Fruit fly (Drosophila melanogaster) whole organism, adult: ENCODE results near the gene CG8051.

ENCODE experiments used
- CG11617 ChIP-seq: fragments of 200-800 bp; sonication (Bioruptor generic); optimal IDR thresholded peaks from 2 replicates; lab custom pipeline; 2017; ENCODE audit warnings: mild to moderate bottlenecking, missing biosample characterization, missing genetic modification reagents, missing genetic modification characterization
- CG12768 ChIP-seq: fragments of 200-800 bp; sonication (Bioruptor generic); optimal IDR thresholded peaks from 2 replicates; lab custom pipeline; 2017; ENCODE audit warnings: missing biosample characterization, missing genetic modification characterization, mild to moderate bottlenecking, moderate library complexity, missing genetic modification reagents
- CG14711 ChIP-seq: fragments of 200-800 bp; sonication (Bioruptor generic); optimal IDR thresholded peaks from 2 replicates; lab custom pipeline; 2018; ENCODE audit warnings: missing biosample characterization, mild to moderate bottlenecking, missing genetic modification characterization, moderate library complexity
- CG1620 ChIP-seq: fragments of 200-800 bp; sonication (Bioruptor generic); optimal IDR thresholded peaks from 2 replicates; lab custom pipeline; 2016; ENCODE audit warnings: missing biosample characterization, missing genetic modification characterization
- CG33017 ChIP-seq: fragments of 200-800 bp; sonication (Bioruptor generic); optimal IDR thresholded peaks from 2 replicates; lab custom pipeline; 2018; ENCODE audit warnings: missing biosample characterization, mild to moderate bottlenecking, missing genetic modification characterization, moderate library complexity
- CG5204 ChIP-seq: fragments of 200-800 bp; sonication (Bioruptor generic); optimal IDR thresholded peaks from 2 replicates; lab custom pipeline; 2016; ENCODE audit warnings: missing biosample characterization, missing genetic modification characterization
- CG7045 ChIP-seq: fragments of 200-800 bp; sonication (Bioruptor generic); optimal IDR thresholded peaks from 2 replicates; lab custom pipeline; 2017; ENCODE audit warnings: missing biosample characterization, mild to moderate bottlenecking, missing genetic modification characterization
- CG7101 ChIP-seq: fragments of 200-800 bp; sonication (Bioruptor generic); optimal IDR thresholded peaks from 2 replicates; lab custom pipeline; 2018; ENCODE audit warnings: missing biosample characterization, mild to moderate bottlenecking, missing genetic modification characterization, moderate library complexity
- Clk ChIP-seq: fragments of 200-800 bp; sonication (Bioruptor generic); optimal IDR thresholded peaks from 2 replicates; lab custom pipeline; 2017; ENCODE audit warnings: missing biosample characterization, missing genetic modification characterization
- Crg-1 ChIP-seq: fragments of 200-800 bp; sonication (Bioruptor generic); optimal IDR thresholded peaks from 2 replicates; lab custom pipeline; 2016; ENCODE audit warnings: missing biosample characterization, missing genetic modification characterization
- Hr96 ChIP-seq: fragments of 200-800 bp; sonication (Bioruptor generic); optimal IDR thresholded peaks from 2 replicates; lab custom pipeline; 2016; ENCODE audit warnings: missing biosample characterization, missing genetic modification characterization
- Mnt ChIP-seq: fragments of 200-800 bp; sonication (Bioruptor generic); optimal IDR thresholded peaks from 2 replicates; lab custom pipeline; 2016; ENCODE audit warnings: missing biosample characterization, mild to moderate bottlenecking, missing genetic modification characterization
- bab1 ChIP-seq: fragments of 200-800 bp; sonication (Bioruptor generic); optimal IDR thresholded peaks from 3 replicates; lab custom pipeline; 2019; ENCODE audit warnings: missing biosample characterization, mild to moderate bottlenecking, missing genetic modification characterization, moderate library complexity
- cic ChIP-seq: fragments of 200-800 bp; sonication (Bioruptor generic); optimal IDR thresholded peaks from 2 replicates; lab custom pipeline; 2017; ENCODE audit warnings: missing biosample characterization, mild to moderate bottlenecking, missing genetic modification characterization, moderate library complexity
- cnc ChIP-seq, 2 experiments: fragments of >200 bp; optimal IDR thresholded peaks; 2 replicates each; lab custom pipeline; 2017
- kay ChIP-seq: fragments of 200-800 bp; sonication (Bioruptor generic); peaks from one replicate; lab custom pipeline; 2016; ENCODE audit warnings: missing biosample characterization, missing genetic modification characterization, borderline replicate concordance
- ovo ChIP-seq: fragments of 200-800 bp; sonication (Bioruptor generic); optimal IDR thresholded peaks from 2 replicates; lab custom pipeline; 2016; ENCODE audit warnings: missing biosample characterization, missing genetic modification characterization
- pad ChIP-seq: fragments of 200-800 bp; sonication (Bioruptor generic); optimal IDR thresholded peaks from 3 replicates; lab custom pipeline; 2017; ENCODE audit warnings: missing biosample characterization, missing genetic modification characterization, mild to moderate bottlenecking, moderate library complexity, missing genetic modification reagents
- tj ChIP-seq: fragments of 200-800 bp; sonication (Bioruptor generic); optimal IDR thresholded peaks from 3 replicates; lab custom pipeline; 2017; ENCODE audit warnings: missing biosample characterization, mild to moderate bottlenecking, missing genetic modification characterization, moderate library complexity
- toe ChIP-seq: fragments of 200-800 bp; sonication (Bioruptor generic); optimal IDR thresholded peaks from 2 replicates; lab custom pipeline; 2016; ENCODE audit warnings: missing biosample characterization, missing genetic modification characterization

CG8051 gene

DNA sequence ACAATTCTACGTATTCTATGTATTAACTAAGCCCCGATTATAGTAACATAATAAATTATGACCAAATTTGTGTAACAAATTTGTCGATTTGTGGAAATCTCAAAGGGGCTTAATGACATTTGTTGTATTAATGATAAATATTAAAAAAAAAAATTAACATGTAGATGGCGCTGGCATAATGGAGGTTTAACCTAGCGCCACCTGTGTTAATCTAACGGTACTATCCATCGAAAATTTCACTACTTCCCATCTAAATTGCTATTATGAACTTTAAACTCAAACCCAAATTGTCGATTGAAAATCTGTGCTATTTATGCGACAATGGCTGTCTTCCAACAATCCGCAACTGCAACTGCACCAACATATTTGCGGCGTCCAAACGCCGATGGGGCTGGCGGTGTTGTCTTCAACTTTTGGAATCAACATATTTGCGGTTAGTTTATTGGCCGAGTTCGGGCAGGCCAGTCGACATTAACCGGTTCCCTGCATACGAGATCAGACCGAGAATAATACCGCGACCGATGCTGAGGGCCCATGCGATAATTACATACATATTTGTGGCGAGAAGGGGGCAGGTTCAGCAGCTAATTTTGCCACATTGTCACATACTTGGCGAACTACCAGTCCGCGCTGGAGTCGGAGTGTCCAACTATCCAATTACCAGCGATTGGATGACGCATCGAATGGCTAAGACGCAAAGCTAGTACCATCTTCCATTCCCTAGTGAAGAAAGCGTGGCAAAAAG, 18.2 kb upstream of the CG8051 start:
- no peak for TF ChIP-seq CG5204 (GFP tag; lab: Kevin White, UChicago)
- no peak for TF ChIP-seq cnc (optimal IDR thresholded peaks at IDR 0.05; lab: Kevin White, UChicago)
- TF ChIP-seq Clk (GFP tag; lab: Kevin White, UChicago) = no peak
- TF ChIP-seq cic = no peak
- no peak for TF ChIP-seq ovo
- TF ChIP-seq CG12768 = no peak
- no peak for TF ChIP-seq Crg-1 (GFP tag; lab: Kevin White, UChicago)

DNA sequence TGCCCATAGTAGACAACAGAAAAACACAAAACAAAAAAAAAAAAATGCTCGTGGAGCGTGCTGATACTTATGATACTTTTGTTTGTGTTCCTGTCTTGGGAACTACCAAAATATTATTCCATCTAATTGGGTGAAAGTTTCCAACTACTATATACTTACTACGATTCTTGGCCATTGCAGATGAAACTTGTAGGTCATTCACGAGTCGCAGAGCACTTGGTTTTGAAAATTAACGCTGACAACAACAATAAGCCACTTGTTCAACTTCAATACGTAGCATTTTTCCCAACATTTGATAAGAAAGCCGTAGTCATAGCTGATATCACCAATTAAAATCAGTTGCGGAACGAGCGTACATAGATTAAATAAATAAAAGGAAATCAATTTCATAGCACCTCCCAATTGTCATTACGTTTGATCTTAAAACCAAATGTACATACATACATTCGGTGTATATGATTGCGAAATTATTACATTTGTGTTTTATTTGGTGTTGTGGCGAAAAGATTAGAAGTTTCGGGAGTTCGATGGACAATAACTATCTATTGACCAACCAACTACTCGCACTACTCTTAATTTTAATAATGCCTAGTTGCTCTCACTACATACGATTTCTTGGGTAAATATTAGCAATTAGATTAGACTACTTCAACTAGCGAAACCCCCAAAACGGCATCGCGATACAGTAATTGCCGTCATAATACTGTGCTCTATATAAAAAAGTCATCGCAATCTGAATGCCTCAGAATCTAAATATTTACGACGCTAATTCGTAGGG, 17.0 kb upstream of the CG8051 start:
- TF ChIP-seq CG33017 (no peak), CG1620 (GFP tag; lab: Kevin White, UChicago) (no peak), toe (GFP tag; lab: Kevin White, UChicago) (no peak), tj (peak; percentile 2), Crg-1 (GFP tag; lab: Kevin White, UChicago) (no peak), Hr96 (GFP tag; lab: Kevin White, UChicago) (no peak), kay (peak; percentile 44)

DNA sequence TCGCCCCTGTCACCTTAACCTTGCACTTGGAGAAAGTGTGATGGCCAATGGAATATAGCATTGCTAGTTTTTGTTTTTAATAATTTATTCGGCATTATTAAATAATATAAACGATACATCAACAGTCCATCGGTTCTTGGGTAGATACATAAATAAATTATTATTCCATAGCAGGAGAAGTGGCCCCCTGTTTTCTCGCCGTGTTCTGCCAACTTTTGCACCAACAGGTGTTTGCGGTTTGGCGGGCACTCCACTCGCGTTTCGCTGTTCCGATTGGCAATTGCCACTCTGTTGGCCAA, 16.1 kb upstream of the CG8051 start:
- TF ChIP-seq CG33017 (peak; percentile 89), toe (GFP tag; lab: Kevin White, UChicago) (peak; percentile 66), CG7045 (peak; percentile 87), CG7101 (peak; percentile 91), Clk (GFP tag; lab: Kevin White, UChicago) (peak; percentile 69), CG5204 (GFP tag; lab: Kevin White, UChicago) (peak; percentile 87), Crg-1 (GFP tag; lab: Kevin White, UChicago) (peak; percentile 75), Mnt (GFP tag; lab: Kevin White, UChicago) (peak; percentile 88), cnc (optimal IDR thresholded peaks at IDR 0.05; lab: Kevin White, UChicago) (no peak), tj (peak; percentile 80), pad (GFP tag; lab: Kevin White, UChicago) (peak; percentile 70), bab1 (peak; percentile 92), Hr96 (GFP tag; lab: Kevin White, UChicago) (peak; percentile 88), ovo (peak; percentile 73), CG1620 (GFP tag; lab: Kevin White, UChicago) (peak; percentile 83), cic (peak; percentile 42), CG14711 (tag; lab: Kevin White, UChicago) (peak; percentile 83), kay (peak; percentile 77), CG11617 (GFP tag; lab: Kevin White, UChicago) (peak; percentile 91), CG12768 (peak; percentile 82)

DNA sequence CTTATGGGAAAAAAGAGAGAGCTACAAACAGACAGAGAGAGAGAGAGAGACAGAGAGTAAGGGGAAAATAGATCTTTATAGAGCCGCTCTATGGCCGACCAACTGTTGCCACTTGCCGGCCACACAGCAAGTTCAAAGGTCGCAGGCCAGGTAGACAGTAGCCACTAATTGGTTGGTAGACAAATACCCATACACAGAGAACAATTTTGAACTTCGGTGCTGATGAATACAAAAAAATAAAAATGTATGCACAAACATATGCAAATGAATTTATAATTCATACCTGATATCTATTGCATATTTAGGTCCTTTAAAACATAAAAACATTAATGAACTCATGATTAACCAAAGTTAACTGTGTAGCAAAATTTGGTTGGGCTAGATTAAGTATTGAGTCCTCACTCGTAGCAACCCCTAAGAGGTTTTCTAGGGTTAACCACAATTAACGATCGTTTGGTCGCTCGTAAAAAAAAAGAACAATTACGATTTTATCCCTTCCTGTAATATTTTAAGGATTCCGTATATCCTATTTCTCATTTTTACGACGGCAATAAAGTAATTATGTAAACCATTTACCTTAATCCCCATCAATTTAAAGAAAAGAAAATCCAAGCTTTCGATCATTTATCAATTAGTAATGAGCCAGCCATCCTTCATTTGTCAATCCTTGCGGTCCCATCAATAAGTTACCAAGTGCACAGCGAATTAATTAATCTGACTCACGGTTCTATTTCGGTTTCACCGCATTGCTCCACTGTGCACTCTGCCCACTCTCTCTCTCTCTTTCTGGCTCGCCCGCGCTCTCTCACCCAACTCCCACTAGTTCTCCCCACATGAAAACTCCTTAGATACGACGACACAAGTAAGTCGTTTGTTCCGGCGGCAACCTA, 15.5 kb upstream of the CG8051 start:
- peak; percentile 67 for TF ChIP-seq kay
- TF ChIP-seq pad (GFP tag; lab: Kevin White, UChicago) = no peak

DNA sequence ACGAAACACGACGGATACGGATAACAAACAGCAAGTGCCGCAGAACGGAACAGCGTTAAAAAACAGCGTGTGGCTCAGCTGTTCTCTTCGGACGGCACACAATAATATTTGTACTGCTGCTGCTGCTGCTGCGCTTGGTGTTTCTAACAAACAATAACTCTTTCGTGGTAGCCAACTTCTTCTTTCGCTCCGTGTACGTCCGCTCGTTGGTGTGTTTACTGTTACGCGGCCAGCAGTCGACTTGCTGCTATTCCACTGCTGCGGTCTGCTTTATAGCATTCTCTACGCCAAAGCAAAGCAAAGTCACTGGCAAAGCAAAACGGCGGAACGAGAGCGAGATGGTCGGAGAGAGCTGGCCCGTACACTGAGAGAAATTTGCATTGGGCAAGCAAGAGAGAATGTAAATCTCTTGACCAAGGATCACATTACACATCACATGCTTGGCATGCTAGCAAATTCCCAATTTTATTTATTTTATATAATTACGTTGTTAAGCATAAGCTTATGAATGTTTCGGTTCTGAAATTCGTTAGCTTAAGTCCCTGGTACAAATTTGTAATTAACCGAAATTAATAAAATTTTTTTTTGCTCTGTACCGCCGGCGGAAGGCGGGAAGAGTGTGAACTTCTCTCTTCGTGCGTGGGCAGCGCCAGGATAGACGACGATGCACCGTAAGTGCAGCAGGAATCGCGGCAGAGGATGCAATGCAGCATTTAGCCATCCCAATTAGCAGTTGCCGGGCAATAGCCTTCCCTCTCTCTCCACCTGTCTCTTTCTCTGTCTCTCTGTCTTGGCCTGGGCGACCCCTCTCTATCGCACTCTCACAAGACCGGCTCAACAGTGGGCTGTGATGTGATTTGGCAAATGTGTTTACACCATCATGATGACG, 14.3 kb upstream of the CG8051 start, which contains the start of gene out:
TSS of gene out (minus strand) at position 287 of the 889 bp plus-strand sequence.
- TF ChIP-seq cnc (optimal IDR thresholded peaks at IDR 0.05; lab: Kevin White, UChicago) = peak; percentile 24 to 74
- TF ChIP-seq bab1 = peak; percentile 94
- TF ChIP-seq ovo = peak; percentile 73
- TF ChIP-seq tj = peak; percentile 78
- TF ChIP-seq CG12768 = peak; percentile 84
- peak; percentile 80 for TF ChIP-seq pad (GFP tag; lab: Kevin White, UChicago)
- TF ChIP-seq toe (GFP tag; lab: Kevin White, UChicago) = peak; percentile 80
- TF ChIP-seq Mnt (GFP tag; lab: Kevin White, UChicago) = peak; percentile 77
- TF ChIP-seq Hr96 (GFP tag; lab: Kevin White, UChicago) = peak; percentile 76
- peak; percentile 43 for TF ChIP-seq kay
- TF ChIP-seq Clk (GFP tag; lab: Kevin White, UChicago) = peak; percentile 78
- TF ChIP-seq CG14711 (tag; lab: Kevin White, UChicago) = peak; percentile 85
- TF ChIP-seq Crg-1 (GFP tag; lab: Kevin White, UChicago) = peak; percentile 73
- TF ChIP-seq CG1620 (GFP tag; lab: Kevin White, UChicago) = peak; percentile 87
- peak; percentile 83 for TF ChIP-seq CG5204 (GFP tag; lab: Kevin White, UChicago)
- peak; percentile 84 for TF ChIP-seq CG33017
- peak; percentile 56 for TF ChIP-seq cic
- TF ChIP-seq CG7101 = peak; percentile 94
- peak; percentile 88 for TF ChIP-seq CG7045
- peak; percentile 95 for TF ChIP-seq CG11617 (GFP tag; lab: Kevin White, UChicago)
